Fruit fly (Drosophila melanogaster) whole organism: ENCODE measurements around the gene sba.

Experiments used
- CG8478 ChIP-seq: fragments of >200 bp; optimal IDR thresholded peaks from 2 replicates; lab custom pipeline; 2018; ENCODE audit warnings: inconsistent platforms
- Dll ChIP-seq: fragments of >200 bp; optimal IDR thresholded peaks from 2 replicates; lab custom pipeline; 2017
- EcR ChIP-seq, 2 experiments: fragments of >200 bp; optimal IDR thresholded peaks; 2 replicates each; lab custom pipeline; 2017; ENCODE audit warnings: missing biosample characterization in 2 of 2, missing genetic modification characterization in 2 of 2, missing genetic modification reagents in 2 of 2
- pan ChIP-seq: fragments of >200 bp; optimal IDR thresholded peaks from 2 replicates; lab custom pipeline; 2017
- usp ChIP-seq: fragments of >200 bp; optimal IDR thresholded peaks from 2 replicates; lab custom pipeline; 2017; ENCODE audit warnings: missing biosample characterization, missing genetic modification characterization, mixed read lengths

- TF ChIP-seq Dll (lab: Kevin White, UChicago), result no peak
- TF ChIP-seq CG8478 (lab: Kevin White, UChicago), result no peak
- TF ChIP-seq usp (GFP tag; lab: Kevin White, UChicago), result no peak
- TF ChIP-seq pan, result no peak
- no peak for TF ChIP-seq EcR (GFP tag; optimal IDR thresholded peaks at IDR 0.05; lab: Kevin White, UChicago)
Observed at dm6 chr3R:23920387-23920786, 2.4 kb downstream of the sba start.
